Worm (Caenorhabditis elegans) whole organism, late embryonic: Measurements from ENCODE around the gene cpr-3.

Source experiments
- F13H6.1 ChIP-seq: sonication (generic microtip); optimal IDR thresholded peaks from 2 replicates; lab custom pipeline; 2016; ENCODE audit warnings: missing genetic modification characterization, missing compliant biosample characterization
- ceh-22 ChIP-seq: sonication (generic microtip); optimal IDR thresholded peaks from 2 replicates; lab custom pipeline; 2017; ENCODE audit warnings: missing biosample characterization, missing genetic modification characterization
- elt-2 ChIP-seq: sonication (generic microtip); optimal IDR thresholded peaks from 2 replicates; lab custom pipeline; 2016; ENCODE audit warnings: missing genetic modification reagents, missing genetic modification characterization, missing compliant biosample characterization
- ets-4 ChIP-seq: sonication (generic microtip); optimal IDR thresholded peaks from 2 replicates; lab custom pipeline; 2016; ENCODE audit warnings: missing genetic modification characterization, missing compliant biosample characterization
- mec-3 ChIP-seq: sonication (generic microtip); optimal IDR thresholded peaks from 2 replicates; lab custom pipeline; 2016; ENCODE audit warnings: borderline replicate concordance, missing genetic modification characterization, missing compliant biosample characterization
- nhr-232 ChIP-seq: sonication (generic microtip); optimal IDR thresholded peaks from 2 replicates; lab custom pipeline; 2016; ENCODE audit warnings: missing genetic modification characterization, missing compliant biosample characterization
- tbx-7 ChIP-seq: sonication (generic microtip); optimal IDR thresholded peaks from 2 replicates; lab custom pipeline; 2016; ENCODE audit warnings: missing genotype, missing genetic modification characterization, missing compliant biosample characterization
- unc-42 ChIP-seq: sonication (generic microtip); optimal IDR thresholded peaks from 2 replicates; lab custom pipeline; 2016; ENCODE audit warnings: missing genotype, missing genetic modification characterization, missing compliant biosample characterization

DNA sequence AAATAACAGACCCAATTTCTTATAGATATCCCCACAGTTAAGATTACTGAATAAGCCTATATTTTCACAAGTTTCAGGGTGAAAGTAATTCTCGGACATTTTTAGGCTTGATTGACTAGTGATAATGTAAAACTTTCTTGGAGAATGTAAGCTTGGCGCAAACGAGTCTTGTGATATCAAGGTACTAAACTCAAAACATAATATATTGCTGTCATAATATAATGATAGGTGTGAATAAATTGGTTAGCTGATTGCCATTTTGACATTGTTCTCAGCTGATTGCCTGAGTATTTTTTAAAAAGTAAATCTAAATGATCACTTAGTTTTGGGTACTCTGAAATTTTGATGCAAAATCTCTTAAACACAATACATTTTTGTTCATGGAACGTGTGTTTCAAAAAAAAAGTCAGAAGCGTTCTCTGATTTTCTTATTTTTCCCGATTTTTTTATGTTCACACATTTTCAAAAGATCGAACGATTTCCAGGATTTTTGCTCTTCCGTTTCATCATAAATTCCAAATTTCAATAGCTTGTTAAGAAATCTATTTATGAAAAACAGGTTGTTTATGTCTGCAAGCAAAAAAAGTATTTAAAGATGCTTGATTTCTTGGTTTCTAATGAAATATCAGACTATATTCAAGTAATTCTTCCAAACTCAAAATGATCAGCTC is 17.1 kb downstream of the cpr-3 start, which contains the start of the genes srw-19 and srx-51:
- no peak for TF ChIP-seq mec-3 (tag; lab: Kevin White, UChicago)
- no peak for TF ChIP-seq unc-42 (tag; lab: Kevin White, UChicago)
- no peak for TF ChIP-seq tbx-7 (tag; lab: Kevin White, UChicago)
- no peak for TF ChIP-seq elt-2 (tag; lab: Kevin White, UChicago)
- TF ChIP-seq F13H6.1, result no peak
- no peak for TF ChIP-seq ceh-22 (tag; lab: Kevin White, UChicago)
- TF ChIP-seq nhr-232 (tag; lab: Kevin White, UChicago), result no peak
- no peak for TF ChIP-seq ets-4 (tag; lab: Kevin White, UChicago)
